Fruit fly (Drosophila melanogaster): Measurements from ENCODE around the gene SF2.

Gene SF2

dm6 chr3R:16336327-16337052 is 5.3 kb downstream of the SF2 start:
- TF ChIP-seq Dll (optimal IDR thresholded peaks at IDR 0.05): no peak
- TF ChIP-seq CG8478 (optimal IDR thresholded peaks at IDR 0.05): no peak
- TF ChIP-seq psq (optimal IDR thresholded peaks at IDR 0.05): no peak
- TF ChIP-seq pan (optimal IDR thresholded peaks at IDR 0.05): no peak
- TF ChIP-seq EcR (GFP tag; optimal IDR thresholded peaks at IDR 0.05): no peak
- TF ChIP-seq usp (GFP tag; optimal IDR thresholded peaks at IDR 0.05): no peak

DNA sequence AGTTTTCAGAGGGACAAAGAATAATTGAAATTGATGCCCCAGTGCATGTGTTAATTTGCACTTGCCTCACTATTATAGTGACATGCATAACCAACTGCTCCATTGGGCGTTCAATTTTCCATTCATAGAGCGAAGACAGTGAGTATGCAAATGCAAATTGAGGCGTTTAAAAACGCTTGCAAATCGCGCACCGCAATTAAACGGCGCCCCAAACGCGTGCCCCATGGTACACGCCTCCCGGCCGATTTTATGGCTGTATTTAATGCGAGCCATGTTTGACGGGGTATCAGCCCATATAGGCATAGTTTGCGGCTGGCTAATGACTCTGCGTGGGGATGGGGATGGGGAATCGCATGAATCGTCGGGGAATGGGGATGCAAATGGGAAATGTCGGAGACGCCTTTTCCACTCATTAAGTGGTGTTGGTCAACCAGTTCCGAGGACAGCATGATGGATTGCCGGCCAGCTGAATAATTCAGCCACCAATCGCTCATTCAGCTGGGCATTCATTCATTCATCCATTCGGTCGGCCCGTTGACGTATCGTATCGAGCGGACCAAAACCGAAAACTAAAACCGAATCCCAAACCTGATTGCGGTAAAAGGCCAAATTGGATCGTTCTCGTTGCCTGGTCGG is 6.2 kb downstream of the SF2 start:
- TF ChIP-seq CG8478 (optimal IDR thresholded peaks at IDR 0.05) (no peak), psq (optimal IDR thresholded peaks at IDR 0.05) (no peak), EcR (GFP tag; optimal IDR thresholded peaks at IDR 0.05) (no peak), usp (GFP tag; optimal IDR thresholded peaks at IDR 0.05) (no peak), Dll (optimal IDR thresholded peaks at IDR 0.05) (no peak), pan (optimal IDR thresholded peaks at IDR 0.05) (no peak)

DNA sequence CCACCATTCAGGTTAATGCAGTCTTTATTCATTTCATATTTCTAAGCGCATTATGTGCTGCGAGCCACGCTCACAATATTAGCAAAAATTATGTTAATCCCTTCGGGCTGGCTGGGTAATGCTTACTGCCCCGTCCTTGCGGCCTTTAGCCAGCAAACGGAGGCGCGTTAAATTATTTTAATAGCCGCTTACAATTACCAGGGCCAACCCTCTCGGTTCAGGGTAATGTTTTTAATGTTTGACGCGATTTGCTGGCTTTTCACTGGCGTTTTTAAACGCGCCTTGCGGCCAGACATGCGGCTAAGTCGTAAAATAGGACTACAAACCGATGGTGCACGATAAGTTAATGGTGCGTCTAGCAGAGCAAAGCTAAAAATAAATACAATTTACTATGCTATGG is 7.0 kb downstream of the SF2 start:
- TF ChIP-seq EcR (GFP tag; optimal IDR thresholded peaks at IDR 0.05) (no peak), Dll (optimal IDR thresholded peaks at IDR 0.05) (no peak), usp (GFP tag; optimal IDR thresholded peaks at IDR 0.05) (no peak), CG8478 (optimal IDR thresholded peaks at IDR 0.05) (no peak), psq (optimal IDR thresholded peaks at IDR 0.05) (no peak), pan (optimal IDR thresholded peaks at IDR 0.05) (no peak)

- TF ChIP-seq psq (optimal IDR thresholded peaks at IDR 0.05) (no peak), EcR (GFP tag; optimal IDR thresholded peaks at IDR 0.05) (no peak)
Observed at dm6 chr3R:16334329-16334728, 7.5 kb downstream of the SF2 start.

dm6 chr3R:16331809-16332343 is 9.9 kb downstream of the SF2 start:
- peak in 1 of 2 experiments; percentile 16 for TF ChIP-seq EcR (GFP tag; optimal IDR thresholded peaks at IDR 0.05)
- no peak for TF ChIP-seq pan (optimal IDR thresholded peaks at IDR 0.05)

dm6 chr3R:16329797-16330196 is 12.0 kb downstream of the SF2 start:
- no peak for TF ChIP-seq pan (optimal IDR thresholded peaks at IDR 0.05)
- TF ChIP-seq EcR (GFP tag; optimal IDR thresholded peaks at IDR 0.05): no peak
- no peak for TF ChIP-seq usp (GFP tag; optimal IDR thresholded peaks at IDR 0.05)
- no peak for TF ChIP-seq Dll (optimal IDR thresholded peaks at IDR 0.05)
- no peak for TF ChIP-seq psq (optimal IDR thresholded peaks at IDR 0.05)
- no peak for TF ChIP-seq CG8478 (optimal IDR thresholded peaks at IDR 0.05)

DNA sequence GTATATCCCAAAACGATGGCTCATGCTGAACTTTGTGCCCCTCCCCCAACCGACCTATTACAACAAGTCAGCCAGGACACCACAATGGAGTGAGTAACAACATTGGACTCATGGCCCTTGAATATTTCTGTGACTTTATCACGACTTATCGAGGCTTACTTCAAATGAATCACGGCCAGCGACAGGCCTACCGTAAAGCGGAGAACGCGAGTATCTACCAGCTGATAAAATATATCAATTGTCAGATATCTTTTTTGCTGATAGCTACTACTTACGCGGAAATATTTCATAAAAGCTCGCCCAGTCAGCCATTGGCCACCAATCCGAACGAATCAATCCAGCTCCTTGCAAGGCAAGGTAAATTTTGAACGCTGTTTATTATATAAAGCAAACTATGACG is 14.2 kb downstream of the SF2 start, which contains the start of gene CG17930:
CG17930 (plus strand) TSS at position 301 of the 400 bp plus-strand sequence.
- TF ChIP-seq CG8478 (optimal IDR thresholded peaks at IDR 0.05): no peak
- TF ChIP-seq usp (GFP tag; optimal IDR thresholded peaks at IDR 0.05): no peak
- TF ChIP-seq psq (optimal IDR thresholded peaks at IDR 0.05): no peak
- TF ChIP-seq EcR (GFP tag; optimal IDR thresholded peaks at IDR 0.05): no peak
- no peak for TF ChIP-seq Dll (optimal IDR thresholded peaks at IDR 0.05)
- no peak for TF ChIP-seq pan (optimal IDR thresholded peaks at IDR 0.05)

DNA sequence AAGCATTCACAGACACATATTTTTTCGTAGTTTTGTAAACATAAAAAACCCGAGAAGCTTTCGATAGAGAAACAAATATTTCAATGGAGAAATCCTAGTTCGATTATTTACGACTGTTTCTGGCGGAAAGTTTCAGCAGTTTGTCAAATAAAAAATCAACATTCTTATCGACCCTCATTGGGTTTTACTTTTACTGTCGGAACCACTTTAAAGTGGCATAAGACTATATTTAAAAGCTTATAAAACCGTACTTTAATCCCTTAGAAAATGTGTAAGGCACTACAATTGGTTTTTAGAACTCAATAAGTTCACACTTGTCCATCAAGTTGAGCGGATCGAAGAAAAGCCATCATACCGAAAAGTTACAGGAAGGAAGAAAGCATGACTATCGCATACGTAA is 16.6 kb downstream of the SF2 start, which contains the start of gene CG17929:
CG17929 (plus strand) TSS at position 301 of the 400 bp plus-strand sequence.
- TF ChIP-seq pan (optimal IDR thresholded peaks at IDR 0.05) (no peak), EcR (GFP tag; optimal IDR thresholded peaks at IDR 0.05) (no peak), Dll (optimal IDR thresholded peaks at IDR 0.05) (no peak), psq (optimal IDR thresholded peaks at IDR 0.05) (no peak), usp (GFP tag; optimal IDR thresholded peaks at IDR 0.05) (no peak), CG8478 (optimal IDR thresholded peaks at IDR 0.05) (no peak)

dm6 chr3R:16323093-16323492 is 18.7 kb downstream of the SF2 start, which contains the start of gene CG6901:
TSS of gene CG6901 (plus strand) at chr3R:16323415.
- TF ChIP-seq Dll (optimal IDR thresholded peaks at IDR 0.05) (no peak), psq (optimal IDR thresholded peaks at IDR 0.05) (no peak), EcR (GFP tag; optimal IDR thresholded peaks at IDR 0.05) (no peak), CG8478 (optimal IDR thresholded peaks at IDR 0.05) (no peak), pan (optimal IDR thresholded peaks at IDR 0.05) (no peak), usp (GFP tag; optimal IDR thresholded peaks at IDR 0.05) (no peak)

DNA sequence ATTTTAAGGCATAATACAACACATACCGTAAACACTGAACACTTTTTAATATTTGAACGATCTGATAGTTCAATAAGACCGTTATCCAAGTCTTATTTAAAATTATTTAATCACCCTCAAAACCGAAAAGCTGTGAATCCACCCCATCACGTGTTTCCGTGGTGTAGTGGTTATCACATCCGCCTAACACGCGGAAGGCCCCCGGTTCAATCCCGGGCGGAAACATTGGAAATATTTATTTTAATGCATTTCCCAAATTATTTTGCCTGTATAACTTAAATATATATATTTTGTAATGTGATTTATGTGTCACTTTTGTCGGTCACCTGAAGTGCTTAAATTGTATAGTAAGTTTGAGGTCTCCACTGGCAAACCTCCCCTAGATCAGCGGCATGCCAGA is 20.2 kb downstream of the SF2 start, which contains the start of gene CG44044:
CG44044 (plus strand) TSS at position 301 of the 400 bp plus-strand sequence.
- no peak for TF ChIP-seq Dll (optimal IDR thresholded peaks at IDR 0.05)

- no peak for TF ChIP-seq usp (GFP tag; optimal IDR thresholded peaks at IDR 0.05)
- TF ChIP-seq Dll (optimal IDR thresholded peaks at IDR 0.05): no peak
- no peak for TF ChIP-seq pan (optimal IDR thresholded peaks at IDR 0.05)
- no peak for TF ChIP-seq psq (optimal IDR thresholded peaks at IDR 0.05)
- TF ChIP-seq EcR (GFP tag; optimal IDR thresholded peaks at IDR 0.05): no peak
- no peak for TF ChIP-seq CG8478 (optimal IDR thresholded peaks at IDR 0.05)
Observed at dm6 chr3R:16316747-16317146, 25.0 kb downstream of the SF2 start.

dm6 chr3R:16310081-16310493 is 31.7 kb downstream of the SF2 start:
- TF ChIP-seq pan (optimal IDR thresholded peaks at IDR 0.05): no peak
- TF ChIP-seq psq (optimal IDR thresholded peaks at IDR 0.05): no peak
- TF ChIP-seq CG8478 (optimal IDR thresholded peaks at IDR 0.05): no peak
- TF ChIP-seq EcR (GFP tag; optimal IDR thresholded peaks at IDR 0.05): no peak
- TF ChIP-seq Dll (optimal IDR thresholded peaks at IDR 0.05): no peak
- no peak for TF ChIP-seq usp (GFP tag; optimal IDR thresholded peaks at IDR 0.05)
